Fruit fly (Drosophila melanogaster) whole organism, embryonic: ENCODE measurements around the gene teq.

Experiments used
- CG11398 ChIP-seq: fragments of 200-800 bp; sonication (Bioruptor generic); optimal IDR thresholded peaks from 2 replicates; lab custom pipeline; 2016; ENCODE audit warnings: missing biosample characterization, missing genetic modification characterization
- CG13296 ChIP-seq: fragments of 200-800 bp; sonication (Bioruptor generic); optimal IDR thresholded peaks from 3 replicates; lab custom pipeline; 2018; ENCODE audit warnings: missing biosample characterization, mild to moderate bottlenecking, missing genetic modification characterization
- CG14860 ChIP-seq: fragments of 200-800 bp; sonication (Bioruptor generic); IDR thresholded peaks from 3 replicates; pipeline ENCODE4 v1.3.6; 2022; ENCODE audit warnings: missing biosample characterization, missing genetic modification characterization; ENCODE audit not compliant: partially characterized antibody
- CG15479 ChIP-seq: fragments of 200-800 bp; sonication (Bioruptor generic); optimal IDR thresholded peaks from 3 replicates; lab custom pipeline; 2019; ENCODE audit warnings: missing biosample characterization, mild to moderate bottlenecking, missing genetic modification characterization, moderate library complexity
- CG2120 ChIP-seq: fragments of 200-800 bp; sonication (Bioruptor generic); optimal IDR thresholded peaks from 3 replicates; lab custom pipeline; 2016; ENCODE audit warnings: missing biosample characterization, missing genetic modification characterization
- CG2712 ChIP-seq: fragments of 200-800 bp; optimal IDR thresholded peaks from 3 replicates; lab custom pipeline; 2019; ENCODE audit warnings: missing biosample characterization, mild to moderate bottlenecking, missing genetic modification characterization, moderate library complexity
- CG3163 ChIP-seq: fragments of 200-800 bp; sonication (Bioruptor generic); optimal IDR thresholded peaks from 3 replicates; lab custom pipeline; 2016; ENCODE audit warnings: missing biosample characterization, missing genetic modification characterization
- CG3995 ChIP-seq: fragments of 200-800 bp; sonication (Bioruptor generic); optimal IDR thresholded peaks from 3 replicates; lab custom pipeline; 2016; ENCODE audit warnings: missing biosample characterization, missing genetic modification characterization
- CG6654 ChIP-seq: fragments of 200-800 bp; sonication (Bioruptor generic); optimal IDR thresholded peaks from 2 replicates; lab custom pipeline; 2017; ENCODE audit warnings: missing biosample characterization, mild to moderate bottlenecking, missing genetic modification characterization
- CG7372 ChIP-seq: fragments of 200-800 bp; sonication (Bioruptor generic); IDR thresholded peaks from 2 replicates; pipeline ENCODE4 v1.3.6; 2022; ENCODE audit warnings: missing biosample characterization, missing genetic modification characterization
- CG7839 ChIP-seq: fragments of 200-800 bp; sonication (Bioruptor generic); optimal IDR thresholded peaks from 3 replicates; lab custom pipeline; 2018; ENCODE audit warnings: missing biosample characterization, mild to moderate bottlenecking, missing genetic modification characterization, moderate library complexity
- CG9876 ChIP-seq: fragments of 200-800 bp; sonication (Bioruptor generic); optimal IDR thresholded peaks from 2 replicates; lab custom pipeline; 2016; ENCODE audit warnings: missing biosample characterization, missing genetic modification characterization
- Camta ChIP-seq: fragments of 200-800 bp; sonication (Bioruptor generic); optimal IDR thresholded peaks from 2 replicates; lab custom pipeline; 2016; ENCODE audit warnings: missing biosample characterization, missing genetic modification characterization
- Dip3 ChIP-seq: fragments of 200-800 bp; sonication (Bioruptor generic); optimal IDR thresholded peaks from 3 replicates; lab custom pipeline; 2016; ENCODE audit warnings: missing biosample characterization, missing genetic modification characterization
- Hmr ChIP-seq: fragments of 200-800 bp; sonication (Bioruptor generic); optimal IDR thresholded peaks from 3 replicates; lab custom pipeline; 2017; ENCODE audit warnings: mild to moderate bottlenecking, missing biosample characterization, missing genetic modification reagents, missing genetic modification characterization
- Hr3 ChIP-seq: fragments of 200-800 bp; sonication (Bioruptor generic); optimal IDR thresholded peaks from 3 replicates; lab custom pipeline; 2016; ENCODE audit warnings: missing biosample characterization, missing genetic modification characterization
- MBD-R2 ChIP-seq: fragments of 200-800 bp; sonication (Bioruptor generic); IDR thresholded peaks from 2 replicates; pipeline ENCODE4 v1.3.6; 2022; ENCODE audit warnings: missing biosample characterization, missing genetic modification characterization
- Med ChIP-seq: fragments of 200-800 bp; sonication (Bioruptor generic); peaks from one replicate; lab custom pipeline; 2016; ENCODE audit warnings: missing biosample characterization, missing genetic modification characterization, mild to moderate bottlenecking, inconsistent platforms, moderate library complexity
- Mes4 ChIP-seq: fragments of 200-800 bp; sonication (Bioruptor generic); optimal IDR thresholded peaks from 2 replicates; lab custom pipeline; 2016; ENCODE audit warnings: missing biosample characterization, missing genetic modification characterization
- Pdp1 ChIP-seq, 2 experiments: fragments of 200-800 bp; sonication (Bioruptor generic); optimal IDR thresholded peaks; 3 replicates each; lab custom pipeline; 2016; ENCODE audit warnings: missing biosample characterization in 2 of 2, missing genetic modification characterization in 2 of 2, mild to moderate bottlenecking in 1 of 2, moderate library complexity in 1 of 2
- TFAM ChIP-seq: fragments of 200-800 bp; sonication (Bioruptor generic); optimal IDR thresholded peaks from 2 replicates; lab custom pipeline; 2017; ENCODE audit warnings: missing biosample characterization, missing genetic modification characterization, inconsistent platforms
- Usf ChIP-seq: fragments of 200-800 bp; sonication (Bioruptor generic); optimal IDR thresholded peaks from 2 replicates; lab custom pipeline; 2017; ENCODE audit warnings: missing genotype, missing biosample characterization, missing genetic modification characterization
- ato ChIP-seq: fragments of 200-800 bp; sonication (Bioruptor generic); IDR thresholded peaks from 2 replicates; pipeline ENCODE4 v1.3.6; 2022; ENCODE audit warnings: missing biosample characterization, missing genetic modification characterization; ENCODE audit not compliant: partially characterized antibody
- cad ChIP-seq: fragments of >200 bp; optimal IDR thresholded peaks from 2 replicates; lab custom pipeline; 2017; ENCODE audit warnings: missing biosample characterization, missing genetic modification characterization
- chinmo ChIP-seq: fragments of 200-800 bp; sonication (Bioruptor generic); IDR thresholded peaks from 4 replicates; pipeline ENCODE4 v1.3.6; 2022; ENCODE audit warnings: missing biosample characterization, missing genetic modification characterization; ENCODE audit not compliant: partially characterized antibody
- crc ChIP-seq: fragments of 200-800 bp; sonication (Bioruptor generic); optimal IDR thresholded peaks from 2 replicates; lab custom pipeline; 2016; ENCODE audit warnings: missing biosample characterization, missing genetic modification characterization
- crp ChIP-seq, 2 experiments: fragments of 200-800 bp; sonication (Bioruptor generic); optimal IDR thresholded peaks; 2 replicates in 1 of 2; 3 replicates in 1 of 2; lab custom pipeline; 2017; ENCODE audit warnings: missing biosample characterization in 2 of 2, missing genetic modification characterization in 2 of 2, mild to moderate bottlenecking in 1 of 2, moderate library complexity in 1 of 2
- ems ChIP-seq: fragments of 200-800 bp; sonication (Bioruptor generic); optimal IDR thresholded peaks from 3 replicates; lab custom pipeline; 2016; ENCODE audit warnings: missing biosample characterization, missing genetic modification characterization
- gem ChIP-seq: fragments of 200-800 bp; sonication (Bioruptor generic); optimal IDR thresholded peaks from 2 replicates; lab custom pipeline; 2019; ENCODE audit warnings: missing biosample characterization, mild to moderate bottlenecking, missing genetic modification characterization, moderate library complexity
- hbn ChIP-seq: fragments of 200-800 bp; sonication (Bioruptor generic); IDR thresholded peaks from 2 replicates; pipeline ENCODE4 v1.3.6; 2022; ENCODE audit warnings: missing biosample characterization, missing genetic modification characterization; ENCODE audit not compliant: partially characterized antibody
- her ChIP-seq: fragments of 200-800 bp; sonication (Bioruptor generic); optimal IDR thresholded peaks from 2 replicates; lab custom pipeline; 2016; ENCODE audit warnings: missing biosample characterization, missing genetic modification characterization
- hth ChIP-seq: fragments of >200 bp; optimal IDR thresholded peaks from 2 replicates; lab custom pipeline; 2017; ENCODE audit warnings: inconsistent platforms
- luna ChIP-seq: fragments of 200-800 bp; sonication (Bioruptor generic); optimal IDR thresholded peaks from 2 replicates; lab custom pipeline; 2016; ENCODE audit warnings: missing biosample characterization, missing genetic modification characterization
- nmo ChIP-seq: fragments of 200-800 bp; sonication (Bioruptor generic); optimal IDR thresholded peaks from 2 replicates; lab custom pipeline; 2018; ENCODE audit warnings: missing biosample characterization, mild to moderate bottlenecking, missing genetic modification characterization, moderate library complexity
- pan ChIP-seq, 4 experiments: fragments of >200 bp in 3 of 4; fragments of 200-800 bp in 1 of 4; sonication (Bioruptor generic) in 1 of 4; optimal IDR thresholded peaks in 3 of 4; IDR thresholded peaks in 1 of 4; 2 replicates each; pipeline versions ENCODE4 v1.3.6 to Lab custom; 2017 to 2022; ENCODE audit warnings: missing biosample characterization in 2 of 4, missing genetic modification characterization in 2 of 4, mixed read lengths in 1 of 4
- ranshi ChIP-seq: fragments of 200-800 bp; sonication (Bioruptor generic); IDR thresholded peaks from 2 replicates; pipeline ENCODE4 v1.3.6; 2022; ENCODE audit warnings: missing biosample characterization, missing genetic modification characterization
- repo ChIP-seq: fragments of 200-800 bp; sonication (Bioruptor generic); optimal IDR thresholded peaks from 2 replicates; lab custom pipeline; 2016; ENCODE audit warnings: missing biosample characterization, missing genetic modification characterization
- ro ChIP-seq: fragments of 200-800 bp; sonication (Bioruptor generic); IDR thresholded peaks from 2 replicates; pipeline ENCODE4 v1.3.6; 2022; ENCODE audit warnings: missing biosample characterization, missing genetic modification characterization
- run ChIP-seq: fragments of 200-800 bp; sonication (Bioruptor generic); optimal IDR thresholded peaks from 3 replicates; lab custom pipeline; 2018; ENCODE audit warnings: missing biosample characterization, mild to moderate bottlenecking, missing genetic modification characterization
- sd ChIP-seq: fragments of 200-800 bp; sonication (Bioruptor generic); optimal IDR thresholded peaks from 3 replicates; lab custom pipeline; 2018; ENCODE audit warnings: missing biosample characterization, mild to moderate bottlenecking, missing genetic modification characterization, moderate library complexity
- sens ChIP-seq: fragments of 200-800 bp; sonication (Bioruptor generic); peaks from one replicate; lab custom pipeline; 2016; ENCODE audit warnings: missing biosample characterization, missing genetic modification characterization
- shn ChIP-seq: fragments of 200-800 bp; sonication (Bioruptor generic); optimal IDR thresholded peaks from 3 replicates; lab custom pipeline; 2016; ENCODE audit warnings: missing biosample characterization, missing genetic modification characterization
- sr ChIP-seq: fragments of 200-800 bp; sonication (Bioruptor generic); IDR thresholded peaks from 3 replicates; pipeline ENCODE4 v1.3.6; 2022; ENCODE audit warnings: missing biosample characterization, missing genetic modification characterization
- stc ChIP-seq: fragments of 200-800 bp; sonication (Bioruptor generic); IDR thresholded peaks from 2 replicates; pipeline ENCODE4 v1.3.6; 2022; ENCODE audit warnings: missing biosample characterization, missing genetic modification characterization
- unpg ChIP-seq: fragments of 200-800 bp; sonication (Bioruptor generic); optimal IDR thresholded peaks from 3 replicates; lab custom pipeline; 2018; ENCODE audit warnings: missing biosample characterization, mild to moderate bottlenecking, missing genetic modification characterization, moderate library complexity
- zen ChIP-seq: fragments of 200-800 bp; sonication (Bioruptor generic); optimal IDR thresholded peaks from 3 replicates; lab custom pipeline; 2018; ENCODE audit warnings: missing biosample characterization, mild to moderate bottlenecking, missing genetic modification characterization, moderate library complexity
- zfh2 ChIP-seq: fragments of 200-800 bp; sonication (Bioruptor generic); optimal IDR thresholded peaks from 2 replicates; lab custom pipeline; 2016; ENCODE audit warnings: missing biosample characterization, missing genetic modification characterization

Gene teq

DNA sequence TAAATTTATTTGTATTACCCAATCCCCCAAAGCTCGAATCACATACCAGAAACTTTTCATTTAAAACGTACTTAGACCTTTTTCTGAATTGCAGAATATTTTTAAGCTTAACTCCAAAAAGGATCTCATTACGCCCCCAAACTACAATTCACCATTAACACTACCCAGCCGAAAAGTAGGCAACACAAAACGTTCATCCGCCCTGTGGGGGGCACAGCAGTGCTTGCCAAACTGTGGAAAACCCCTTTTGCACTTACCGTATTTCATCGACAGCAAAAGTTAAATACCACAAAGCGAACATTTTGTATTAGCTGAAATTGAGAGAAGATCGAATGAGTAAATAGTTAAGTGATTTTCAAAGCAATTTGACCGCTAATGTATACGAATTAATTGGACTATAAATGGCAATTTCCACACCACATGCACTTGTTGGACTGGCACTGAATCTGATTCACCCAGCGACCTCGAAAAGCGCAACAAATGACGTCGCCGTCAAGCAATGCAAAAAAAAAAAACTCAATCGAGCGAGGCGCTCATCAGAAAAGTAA is 10.2 kb upstream of the teq start:
- TF ChIP-seq chinmo (GFP tag; lab: Robert Waterston, UW) (0 out of 4 replicates have a peak, but pooled peaks have one; percentile 40), CG15479 (GFP tag; lab: Kevin White, UChicago) (no peak), ranshi (GFP tag; lab: Robert Waterston, UW) (0 out of 2 replicates have a peak, but pooled peaks have one; percentile 3), CG6654 (GFP tag; lab: Kevin White, UChicago) (peak; percentile 96), unpg (GFP tag; lab: Kevin White, UChicago) (no peak), CG7372 (GFP tag; lab: Robert Waterston, UW) (peak; percentile 44; the same call in 1 of the 2 replicates), Pdp1 (GFP tag; optimal IDR thresholded peaks at IDR 0.05; lab: Kevin White, UChicago) (peak in 1 of 2 experiments; percentile 75), sens (GFP tag; lab: Kevin White, UChicago) (peak; percentile 12), cad (GFP tag; lab: Kevin White, UChicago) (peak; percentile 64), CG2712 (no peak)

DNA sequence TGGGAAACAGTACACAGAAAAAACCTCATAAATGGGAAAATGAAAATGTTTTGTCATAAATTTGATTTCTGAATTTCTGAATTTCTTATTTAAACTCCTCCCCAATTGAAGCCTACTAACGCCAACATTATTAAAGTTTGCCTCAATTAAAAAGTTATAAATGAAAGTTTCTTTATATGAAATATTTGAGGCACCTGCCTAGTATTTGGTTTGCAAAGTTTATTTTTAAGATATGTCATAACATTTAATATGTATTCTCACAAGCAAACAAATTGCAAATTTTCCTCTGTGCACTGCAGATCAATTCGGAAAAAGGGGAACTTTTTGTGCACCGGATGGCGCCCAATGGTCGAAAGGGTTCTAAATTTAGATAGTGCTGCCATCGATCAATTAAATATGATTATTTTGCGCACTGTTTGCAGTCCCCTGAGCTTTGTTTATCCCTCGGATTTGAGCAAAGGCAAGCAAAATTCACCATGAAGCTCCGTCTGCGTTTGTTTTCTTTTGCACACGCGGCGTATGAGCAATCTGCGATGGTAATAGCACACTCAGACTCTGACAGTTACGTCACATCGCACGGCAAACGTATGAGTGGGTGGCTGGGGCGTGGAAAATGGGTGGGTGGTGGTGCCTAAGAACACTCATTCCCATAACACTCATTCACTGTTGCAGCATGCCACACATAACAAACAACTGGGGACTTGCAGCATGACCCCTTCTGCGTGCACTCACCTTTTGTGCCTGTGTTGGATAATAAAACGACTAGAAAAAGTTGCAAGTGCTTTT is 9.3 kb upstream of the teq start:
- TF ChIP-seq CG9876 (no peak), CG2120 (peak; percentile 54), sr (GFP tag; lab: Robert Waterston, UW) (peak; percentile 76), CG13296 (GFP tag; lab: Kevin White, UChicago) (no peak), crp (GFP tag; optimal IDR thresholded peaks at IDR 0.05; lab: Kevin White, UChicago) (no peak), run (tag; lab: Kevin White, UChicago) (no peak), Usf (GFP tag; lab: Kevin White, UChicago) (no peak), CG11398 (GFP tag; lab: Kevin White, UChicago) (no peak), pan (optimal IDR thresholded peaks at IDR 0.05; lab: Kevin White, UChicago) (no peak), pan (GFP tag; optimal IDR thresholded peaks at IDR 0.05 in 1 of 2, IDR thresholded peaks at IDR 0.05 in 1 of 2) (no peak), crc (GFP tag; lab: Kevin White, UChicago) (no peak), zen (tag; lab: Kevin White, UChicago) (no peak), Dip3 (peak; percentile 4), shn (GFP tag; lab: Kevin White, UChicago) (no peak), Med (GFP tag; lab: Kevin White, UChicago) (peak; percentile 12), gem (peak; percentile 42), Hmr (GFP tag; lab: Kevin White, UChicago) (no peak), MBD-R2 (GFP tag; lab: Robert Waterston, UW) (no peak), Hr3 (GFP tag; lab: Kevin White, UChicago) (no peak), repo (no peak), sens (GFP tag; lab: Kevin White, UChicago) (peak; percentile 77), CG3995 (GFP tag; lab: Kevin White, UChicago) (no peak), ems (GFP tag; lab: Kevin White, UChicago) (no peak), her (no peak), CG7839 (tag; lab: Kevin White, UChicago) (peak; percentile 7), CG14860 (no peak), Camta (GFP tag; lab: Kevin White, UChicago) (no peak), hth (lab: Kevin White, UChicago) (no peak), ato (GFP tag; lab: Robert Waterston, UW) (no peak), stc (GFP tag; lab: Robert Waterston, UW) (0 out of 2 replicates have a peak, but pooled peaks have one; percentile 14), sd (tag; lab: Kevin White, UChicago) (no peak), TFAM (GFP tag; lab: Kevin White, UChicago) (no peak), hbn (GFP tag; lab: Robert Waterston, UW) (no peak), ro (GFP tag; lab: Robert Waterston, UW) (no peak), Mes4 (no peak), zfh2 (GFP tag; lab: Kevin White, UChicago) (peak; percentile 12), nmo (GFP tag; lab: Kevin White, UChicago) (peak; percentile 2), CG3163 (GFP tag; lab: Kevin White, UChicago) (no peak), luna (GFP tag; lab: Kevin White, UChicago) (no peak)
